Fruit fly (Drosophila melanogaster): ENCODE results near the gene Tm1.

DNA sequence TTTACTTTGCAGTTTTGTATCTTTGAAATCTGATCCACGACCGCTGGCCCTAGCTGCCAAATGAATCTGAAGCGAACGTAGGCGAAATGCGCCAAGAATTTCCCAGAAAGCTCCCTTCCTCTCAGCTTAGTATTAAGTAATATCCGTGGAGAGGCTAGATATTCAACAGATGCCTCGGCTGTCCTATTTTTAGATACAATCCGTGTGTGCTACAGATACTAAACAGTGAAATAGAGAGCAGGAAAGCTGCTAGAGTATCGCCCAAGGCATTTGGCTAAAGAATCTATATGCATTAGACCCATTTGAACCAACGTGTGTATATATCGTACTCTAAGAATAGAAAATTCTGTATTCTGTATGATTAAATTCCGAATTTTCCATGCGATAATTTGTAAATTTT, 4.3 kb downstream of the Tm1 start:
- TF ChIP-seq dmrt93B (GFP tag; optimal IDR thresholded peaks at IDR 0.05) (no peak), ey (GFP tag; optimal IDR thresholded peaks at IDR 0.05) (no peak), Myc (optimal IDR thresholded peaks at IDR 0.05) (no peak), Mio (GFP tag; optimal IDR thresholded peaks at IDR 0.05) (no peak), dsf (GFP tag; optimal IDR thresholded peaks at IDR 0.05; ENCODE audit: borderline replicate concordance) (no peak), usp (GFP tag; optimal IDR thresholded peaks at IDR 0.05) (no peak), psq (GFP tag; optimal IDR thresholded peaks at IDR 0.05) (no peak), Dif (GFP tag; optimal IDR thresholded peaks at IDR 0.05; ENCODE audit: partially characterized antibody) (no peak)

Measured in whole organism, wandering third instar larva.